Worm (Caenorhabditis elegans) whole organism, L3 larva: ENCODE data around the gene ZK131.11.

Experiments used
- ama-1 ChIP-seq: fragments of 150-350 bp; optimal IDR thresholded peaks from 2 replicates; lab custom pipeline; 2018
- fkh-10 ChIP-seq: sonication (generic microtip); optimal IDR thresholded peaks from 2 replicates; lab custom pipeline; 2017; ENCODE audit warnings: missing biosample characterization, missing genetic modification reagents, missing genetic modification characterization
- jun-1 ChIP-seq: fragments of 150-350 bp; optimal IDR thresholded peaks from 2 replicates; lab custom pipeline; 2014; ENCODE audit warnings: missing biosample characterization, missing genetic modification reagents, missing genetic modification characterization
- pqm-1 ChIP-seq: fragments of 150-350 bp; optimal IDR thresholded peaks from 2 replicates; lab custom pipeline; 2017; ENCODE audit warnings: missing biosample characterization, missing genetic modification characterization, inconsistent platforms
- snpc-4 ChIP-seq: fragments of 150-350 bp; optimal IDR thresholded peaks from 2 replicates; lab custom pipeline; 2014; ENCODE audit warnings: missing biosample characterization, missing genetic modification characterization

- no peak for TF ChIP-seq fkh-10 (GFP tag; lab: Kevin White, UChicago)
- TF ChIP-seq pqm-1 (tag; lab: Kevin White, UChicago) = no peak
- no peak for TF ChIP-seq jun-1 (tag; lab: Kevin White, UChicago)
- no peak for TF ChIP-seq ama-1 (lab: Kevin White, UChicago)
- no peak for TF ChIP-seq snpc-4 (tag; lab: Kevin White, UChicago)
These were observed 40.0 kb upstream of the ZK131.11 start, which contains the start of gene arrd-14 for ce11 chrII:13752016-13752415.
